Worm (Caenorhabditis elegans) whole organism, early embryonic: ENCODE results near the gene vps-26.

ENCODE experiments used
- F13C5.2 ChIP-seq: sonication (generic microtip); optimal IDR thresholded peaks from 2 replicates; lab custom pipeline; 2017; ENCODE audit warnings: mild to moderate bottlenecking, missing genetic modification characterization, inconsistent platforms, missing compliant biosample characterization
- ama-1 ChIP-seq: fragments of 150-350 bp; optimal IDR thresholded peaks from 2 replicates; lab custom pipeline; 2014
- ets-7 ChIP-seq: sonication (generic microtip); optimal IDR thresholded peaks from 2 replicates; lab custom pipeline; 2016; ENCODE audit warnings: missing genotype, missing genetic modification characterization, missing compliant biosample characterization
- hmbx-1 ChIP-seq: sonication (generic microtip); optimal IDR thresholded peaks from 2 replicates; lab custom pipeline; 2016; ENCODE audit warnings: mild to moderate bottlenecking, missing genetic modification characterization, missing compliant biosample characterization
- sea-1 ChIP-seq: fragments of 200-800 bp; sonication (Bioruptor generic); conservative IDR thresholded peaks from 2 replicates; pipeline ENCODE4 v1.3.6; 2022; ENCODE audit warnings: missing genetic modification characterization, missing compliant biosample characterization
- tra-4 ChIP-seq: sonication (generic microtip); optimal IDR thresholded peaks from 2 replicates; lab custom pipeline; 2017; ENCODE audit warnings: missing genetic modification characterization, missing compliant biosample characterization

DNA sequence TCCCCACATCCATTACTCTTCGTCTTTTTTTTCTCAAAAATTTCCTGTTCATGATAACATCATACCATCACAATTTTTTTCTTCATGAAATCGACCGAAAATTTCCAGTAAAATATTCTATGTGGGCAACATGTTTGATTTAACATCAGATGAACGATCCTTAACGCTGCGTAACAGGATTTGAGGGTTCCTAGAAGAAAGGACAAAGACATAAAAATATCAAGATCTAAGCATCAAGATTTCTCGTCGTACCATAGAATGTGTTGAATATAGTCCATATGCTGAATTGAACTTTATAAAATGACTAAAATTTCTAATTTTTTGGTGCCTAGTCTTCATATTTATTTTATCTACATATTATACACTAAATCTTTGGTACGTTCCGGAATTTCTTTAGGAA lies 41.5 kb downstream of the vps-26 start, which contains the start of gene F49C12.3:
- TF ChIP-seq ets-7 (no peak), ama-1 (lab: Kevin White, UChicago) (no peak), F13C5.2 (tag; lab: Kevin White, UChicago) (no peak), hmbx-1 (no peak), tra-4 (tag; lab: Kevin White, UChicago) (no peak), sea-1 (no peak)
